Worm (Caenorhabditis elegans) whole organism, L1 larva: ENCODE data around the gene H18N23.2.
A peak's percentile ranks its signal among the peaks of the same experiment; 100 is the strongest.

Source experiments
- C16A3.4 ChIP-seq: fragments of 150-350 bp; optimal IDR thresholded peaks from 2 replicates; lab custom pipeline; 2014; ENCODE audit warnings: missing biosample characterization, missing genetic modification characterization
- C34B4.2 ChIP-seq: sonication (generic microtip); optimal IDR thresholded peaks from 2 replicates; lab custom pipeline; 2017; ENCODE audit warnings: mild to moderate bottlenecking, missing genetic modification characterization, missing compliant biosample characterization
- F16B12.6 ChIP-seq: fragments of 150-350 bp; optimal IDR thresholded peaks from 2 replicates; lab custom pipeline; 2014; ENCODE audit warnings: missing biosample characterization, missing genetic modification characterization
- alr-1 ChIP-seq: fragments of 200-800 bp; sonication (Bioruptor generic); optimal IDR thresholded peaks from 2 replicates; lab custom pipeline; 2018; ENCODE audit warnings: borderline replicate concordance, mild to moderate bottlenecking, missing genetic modification characterization, missing compliant biosample characterization
- aly-2 ChIP-seq: fragments of 150-350 bp; optimal IDR thresholded peaks from 2 replicates; lab custom pipeline; 2014; ENCODE audit warnings: missing biosample characterization, missing genetic modification characterization
- blmp-1 ChIP-seq: fragments of 150-350 bp; optimal IDR thresholded peaks from 2 replicates; lab custom pipeline; 2014; ENCODE audit warnings: missing biosample characterization, missing genetic modification characterization
- ceh-63 ChIP-seq: fragments of 200-800 bp; sonication (Bioruptor generic); optimal IDR thresholded peaks from 2 replicates; lab custom pipeline; 2018; ENCODE audit warnings: mild to moderate bottlenecking, missing genetic modification characterization, missing compliant biosample characterization
- ceh-8 ChIP-seq: fragments of 200-800 bp; sonication (Bioruptor generic); optimal IDR thresholded peaks from 2 replicates; lab custom pipeline; 2018; ENCODE audit warnings: mild to moderate bottlenecking, missing genetic modification characterization, moderate library complexity, missing compliant biosample characterization
- ceh-82 ChIP-seq, 3 experiments: fragments of 150-350 bp in 1 of 3; sonication (generic microtip) in 2 of 3; optimal IDR thresholded peaks; 2 replicates each; lab custom pipeline; 2014 to 2017; ENCODE audit warnings: missing biosample characterization in 3 of 3, missing genetic modification characterization in 3 of 3
- ceh-88 ChIP-seq: fragments of 200-800 bp; sonication (Bioruptor generic); IDR thresholded peaks from 2 replicates; pipeline ENCODE4 v1.3.6; 2022; ENCODE audit warnings: missing genetic modification characterization, missing compliant biosample characterization
- ceh-90 ChIP-seq: sonication (generic microtip); optimal IDR thresholded peaks from 2 replicates; lab custom pipeline; 2016; ENCODE audit warnings: missing genetic modification characterization, missing compliant biosample characterization
- ces-1 ChIP-seq: fragments of 150-350 bp; optimal IDR thresholded peaks from 2 replicates; lab custom pipeline; 2014; ENCODE audit warnings: missing biosample characterization, missing genetic modification reagents, missing genetic modification characterization
- dpl-1 ChIP-seq, 3 experiments: fragments of 150-350 bp in 2 of 3; sonication (generic microtip) in 1 of 3; optimal IDR thresholded peaks; 2 replicates each; lab custom pipeline; 2014 to 2017; ENCODE audit warnings: missing biosample characterization in 3 of 3, missing genetic modification characterization in 3 of 3, missing genetic modification reagents in 3 of 3
- efl-1 ChIP-seq, 4 experiments: fragments of 150-350 bp; optimal IDR thresholded peaks in 3 of 4; peaks in 1 of 4; 1 replicate in 1 of 4; 2 replicates in 3 of 4; lab custom pipeline; 2014; ENCODE audit warnings: missing biosample characterization in 2 of 4, missing genetic modification characterization in 2 of 4, missing genetic modification reagents in 2 of 4
- efl-3 ChIP-seq: fragments of 200-800 bp; sonication (Bioruptor generic); optimal IDR thresholded peaks from 2 replicates; lab custom pipeline; 2018; ENCODE audit warnings: mild to moderate bottlenecking, missing genetic modification characterization, missing compliant biosample characterization
- egl-13 ChIP-seq: sonication (generic microtip); optimal IDR thresholded peaks from 2 replicates; lab custom pipeline; 2016; ENCODE audit warnings: missing genotype, missing genetic modification reagents, missing genetic modification characterization, missing compliant biosample characterization
- egl-27 ChIP-seq, 2 experiments: fragments of 150-350 bp in 1 of 2; sonication (generic microtip); optimal IDR thresholded peaks; 3 replicates each; lab custom pipeline; 2017 to 2018; ENCODE audit warnings: missing biosample characterization in 2 of 2, missing genetic modification characterization in 2 of 2, missing genetic modification reagents in 2 of 2
- elt-2 ChIP-seq: sonication (generic microtip); optimal IDR thresholded peaks from 2 replicates; lab custom pipeline; 2016; ENCODE audit warnings: missing genetic modification characterization, mild to moderate bottlenecking, inconsistent platforms, missing compliant biosample characterization, missing genetic modification reagents
- elt-3 ChIP-seq, 6 experiments: fragments of 150-350 bp in 1 of 6; sonication (generic microtip); optimal IDR thresholded peaks; 2 replicates each; lab custom pipeline; 2017 to 2018; ENCODE audit warnings: missing biosample characterization in 6 of 6, missing genetic modification characterization in 6 of 6, inconsistent platforms in 1 of 6
- fkh-10 ChIP-seq: sonication (generic microtip); optimal IDR thresholded peaks from 2 replicates; lab custom pipeline; 2017; ENCODE audit warnings: missing biosample characterization, missing genetic modification reagents, missing genetic modification characterization
- fkh-8 ChIP-seq: sonication (generic microtip); optimal IDR thresholded peaks from 2 replicates; lab custom pipeline; 2016; ENCODE audit warnings: mild to moderate bottlenecking, missing genetic modification characterization, missing compliant biosample characterization
- grh-1 ChIP-seq: fragments of 200-800 bp; sonication (Bioruptor generic); IDR thresholded peaks from 2 replicates; pipeline ENCODE4 v1.3.6; 2022; ENCODE audit warnings: missing genetic modification reagents, missing genetic modification characterization, missing compliant biosample characterization
- hlh-17 ChIP-seq: fragments of 200-800 bp; sonication (Bioruptor generic); optimal IDR thresholded peaks from 2 replicates; lab custom pipeline; 2018; ENCODE audit warnings: missing genetic modification characterization, mild to moderate bottlenecking, missing compliant biosample characterization, moderate library complexity, borderline replicate concordance
- hpl-2 ChIP-seq: fragments of 150-350 bp; optimal IDR thresholded peaks from 2 replicates; lab custom pipeline; 2014; ENCODE audit warnings: missing biosample characterization, missing genetic modification reagents, missing genetic modification characterization
- isw-1 ChIP-seq: fragments of 200-800 bp; sonication (Bioruptor generic); IDR thresholded peaks from 2 replicates; pipeline ENCODE4 v1.3.6; 2022; ENCODE audit warnings: missing genetic modification characterization, missing compliant biosample characterization
- jun-1 ChIP-seq: fragments of 150-350 bp; optimal IDR thresholded peaks from 2 replicates; lab custom pipeline; 2014; ENCODE audit warnings: missing biosample characterization, missing genetic modification reagents, missing genetic modification characterization
- lin-35 ChIP-seq, 2 experiments: fragments of 150-350 bp; optimal IDR thresholded peaks; 2 replicates each; lab custom pipeline; 2014; ENCODE audit warnings: missing biosample characterization in 2 of 2, missing genetic modification characterization in 2 of 2, missing genetic modification reagents in 2 of 2
- lin-39 ChIP-seq: fragments of 150-350 bp; optimal IDR thresholded peaks from 2 replicates; lab custom pipeline; 2014; ENCODE audit warnings: missing biosample characterization, missing genetic modification reagents, missing genetic modification characterization
- lsy-2 ChIP-seq, 2 experiments: fragments of 150-350 bp; optimal IDR thresholded peaks; 2 replicates each; lab custom pipeline; 2014; ENCODE audit warnings: missing biosample characterization in 2 of 2, missing genetic modification characterization in 2 of 2
- mab-9 ChIP-seq: fragments of 200-800 bp; sonication (Bioruptor generic); IDR thresholded peaks from 2 replicates; pipeline ENCODE4 v1.3.6; 2022; ENCODE audit warnings: missing genetic modification reagents, missing genetic modification characterization, missing compliant biosample characterization
- mef-2 ChIP-seq: fragments of 150-350 bp; optimal IDR thresholded peaks from 2 replicates; lab custom pipeline; 2014; ENCODE audit warnings: missing biosample characterization, missing genetic modification characterization
- nhr-12 ChIP-seq: sonication (generic microtip); optimal IDR thresholded peaks from 2 replicates; lab custom pipeline; 2017; ENCODE audit warnings: missing biosample characterization, missing genetic modification characterization
- nhr-20 ChIP-seq: sonication (generic microtip); optimal IDR thresholded peaks from 2 replicates; lab custom pipeline; 2016; ENCODE audit warnings: mild to moderate bottlenecking, missing genetic modification characterization, missing compliant biosample characterization
- nhr-237 ChIP-seq: fragments of 150-350 bp; optimal IDR thresholded peaks from 2 replicates; lab custom pipeline; 2014; ENCODE audit warnings: missing biosample characterization, missing genetic modification characterization
- nhr-76 ChIP-seq: sonication (generic microtip); optimal IDR thresholded peaks from 2 replicates; lab custom pipeline; 2017; ENCODE audit warnings: missing biosample characterization, missing genetic modification characterization
- nhr-77 ChIP-seq: fragments of 150-350 bp; optimal IDR thresholded peaks from 2 replicates; lab custom pipeline; 2014; ENCODE audit warnings: missing biosample characterization, missing genetic modification characterization
- nhr-84 ChIP-seq: sonication (generic microtip); optimal IDR thresholded peaks from 2 replicates; lab custom pipeline; 2017; ENCODE audit warnings: missing biosample characterization, missing genetic modification characterization
- pag-3 ChIP-seq: sonication (generic microtip); optimal IDR thresholded peaks from 2 replicates; lab custom pipeline; 2017; ENCODE audit warnings: missing genetic modification characterization, mild to moderate bottlenecking, missing compliant biosample characterization, antibody characterized with exemption, borderline replicate concordance; ENCODE audit not compliant: insufficient read depth
- pax-3 ChIP-seq: fragments of 200-800 bp; sonication (Bioruptor generic); optimal IDR thresholded peaks from 2 replicates; lab custom pipeline; 2018; ENCODE audit warnings: mild to moderate bottlenecking, missing genetic modification characterization, moderate library complexity, missing compliant biosample characterization
- pqm-1 ChIP-seq: sonication (generic microtip); optimal IDR thresholded peaks from 3 replicates; lab custom pipeline; 2017; ENCODE audit warnings: missing biosample characterization, missing genetic modification characterization
- snpc-4 ChIP-seq: fragments of 150-350 bp; optimal IDR thresholded peaks from 2 replicates; lab custom pipeline; 2014; ENCODE audit warnings: missing biosample characterization, missing genetic modification characterization
- sox-4 ChIP-seq: sonication (generic microtip); optimal IDR thresholded peaks from 2 replicates; lab custom pipeline; 2016; ENCODE audit warnings: missing genetic modification characterization, missing compliant biosample characterization
- unc-130 ChIP-seq: fragments of 150-350 bp; optimal IDR thresholded peaks from 2 replicates; lab custom pipeline; 2017; ENCODE audit warnings: missing biosample characterization, missing genetic modification characterization, inconsistent platforms
- unc-30 ChIP-seq: sonication (generic microtip); optimal IDR thresholded peaks from 2 replicates; lab custom pipeline; 2017; ENCODE audit warnings: missing biosample characterization, missing genetic modification characterization
- unc-62 ChIP-seq: fragments of 150-350 bp; optimal IDR thresholded peaks from 2 replicates; lab custom pipeline; 2014; ENCODE audit warnings: missing biosample characterization, missing genetic modification reagents, missing genetic modification characterization
- unc-98 ChIP-seq: fragments of 200-800 bp; sonication (Bioruptor generic); IDR thresholded peaks from 2 replicates; pipeline ENCODE4 v1.3.6; 2022; ENCODE audit warnings: missing genetic modification characterization, missing compliant biosample characterization
- ztf-11 ChIP-seq, 2 experiments: sonication (generic microtip); optimal IDR thresholded peaks; 2 replicates each; lab custom pipeline; 2016 to 2017; ENCODE audit warnings: missing genetic modification characterization in 2 of 2, missing biosample characterization in 1 of 2, missing compliant biosample characterization in 1 of 2
- ztf-4 ChIP-seq: fragments of 150-350 bp; optimal IDR thresholded peaks from 2 replicates; lab custom pipeline; 2014; ENCODE audit warnings: missing biosample characterization, missing genetic modification characterization

Gene H18N23.2

ce11 chrX:17611180-17611579 lies 29.5 kb downstream of the H18N23.2 start (continued):
- TF ChIP-seq hpl-2 (GFP tag; lab: Kevin White, UChicago) (no peak), nhr-84 (tag; lab: Kevin White, UChicago) (no peak), efl-3 (GFP tag; lab: Kevin White, UChicago) (no peak), alr-1 (tag; lab: Kevin White, UChicago) (no peak), elt-3 (tag; optimal IDR thresholded peaks at IDR 0.05; lab: Kevin White, UChicago) (no peak), sox-4 (tag; lab: Kevin White, UChicago) (no peak)

- peak; percentile 62 to 66 for TF ChIP-seq lsy-2 (tag; optimal IDR thresholded peaks at IDR 0.05; lab: Kevin White, UChicago)
- TF ChIP-seq ces-1 = no peak
- peak; percentile 76 to 78 for TF ChIP-seq efl-1 (optimal IDR thresholded peaks at IDR 0.05; lab: Kevin White, UChicago)
- peak; percentile 62 to 93 for TF ChIP-seq efl-1 (GFP tag; optimal IDR thresholded peaks at IDR 0.05 in 1 of 2; lab: Kevin White, UChicago)
- TF ChIP-seq ceh-8 (GFP tag; lab: Kevin White, UChicago) = no peak
- TF ChIP-seq ztf-4 (tag; lab: Kevin White, UChicago) = no peak
- no peak for TF ChIP-seq nhr-77 (tag; lab: Kevin White, UChicago)
- no peak for TF ChIP-seq hlh-17 (GFP tag; lab: Kevin White, UChicago)
- no peak for TF ChIP-seq jun-1 (tag; lab: Kevin White, UChicago)
- TF ChIP-seq ceh-63 (GFP tag; lab: Kevin White, UChicago) = no peak
- TF ChIP-seq F16B12.6 (tag; lab: Kevin White, UChicago) = no peak
- TF ChIP-seq egl-27 (tag; optimal IDR thresholded peaks at IDR 0.05; lab: Kevin White, UChicago) = no peak
- no peak for TF ChIP-seq fkh-10 (GFP tag; lab: Kevin White, UChicago)
- TF ChIP-seq pqm-1 (tag; lab: Kevin White, UChicago) = no peak
- no peak for TF ChIP-seq sox-4 (tag; lab: Kevin White, UChicago)
- no peak for TF ChIP-seq nhr-12 (tag; lab: Kevin White, UChicago)
- TF ChIP-seq ztf-11 (tag; optimal IDR thresholded peaks at IDR 0.05; lab: Kevin White, UChicago) = no peak
- TF ChIP-seq nhr-237 (tag; lab: Kevin White, UChicago) = no peak
- no peak for TF ChIP-seq ceh-90 (tag; lab: Kevin White, UChicago)
- TF ChIP-seq aly-2 = no peak
- TF ChIP-seq nhr-20 (tag; lab: Kevin White, UChicago) = peak; percentile 73
- no peak for TF ChIP-seq unc-62 (GFP tag; lab: Kevin White, UChicago)
- TF ChIP-seq unc-98 (GFP tag; lab: Robert Waterston, UW) = no peak
- no peak for TF ChIP-seq snpc-4
- TF ChIP-seq blmp-1 = peak; percentile 38
- TF ChIP-seq ceh-88 (GFP tag; lab: Robert Waterston, UW) = 0 out of 2 replicates have a peak, but pooled peaks have one; percentile 22
- no peak for TF ChIP-seq unc-130 (tag; lab: Kevin White, UChicago)
- no peak for TF ChIP-seq lin-39
- no peak for TF ChIP-seq C34B4.2 (tag; lab: Kevin White, UChicago)
- peak; percentile 72 for TF ChIP-seq fkh-8 (tag; lab: Kevin White, UChicago)
- no peak for TF ChIP-seq mef-2 (tag; lab: Kevin White, UChicago)
- no peak for TF ChIP-seq alr-1 (tag; lab: Kevin White, UChicago)
- peak; percentile 34 for TF ChIP-seq C16A3.4
- TF ChIP-seq pax-3 = no peak
- 0 out of 2 replicates have a peak, but pooled peaks have one; percentile 15 for TF ChIP-seq mab-9
- no peak for TF ChIP-seq efl-3 (GFP tag; lab: Kevin White, UChicago)
- TF ChIP-seq ceh-82 (tag; optimal IDR thresholded peaks at IDR 0.05; lab: Kevin White, UChicago) = peak in 2 of 3 experiments; percentile 24 to 66
- TF ChIP-seq dpl-1 (GFP tag; optimal IDR thresholded peaks at IDR 0.05; lab: Kevin White, UChicago) = peak; percentile 34 to 81 (median 59)
- no peak for TF ChIP-seq elt-3 (tag; optimal IDR thresholded peaks at IDR 0.05; lab: Kevin White, UChicago)
- TF ChIP-seq egl-13 (tag; lab: Kevin White, UChicago) = peak; percentile 24
- TF ChIP-seq elt-2 = peak; percentile 35
- peak; percentile 12; the same call in 1 of the 2 replicates for TF ChIP-seq isw-1 (GFP tag; lab: Robert Waterston, UW)
- no peak for TF ChIP-seq grh-1 (GFP tag; lab: Robert Waterston, UW)
- no peak for TF ChIP-seq unc-30 (tag; lab: Kevin White, UChicago)
- TF ChIP-seq nhr-84 (tag; lab: Kevin White, UChicago) = no peak
- TF ChIP-seq lin-35 (GFP tag; optimal IDR thresholded peaks at IDR 0.05; lab: Kevin White, UChicago) = peak; percentile 56 to 73
- no peak for TF ChIP-seq pag-3 (tag; lab: Kevin White, UChicago)
- TF ChIP-seq nhr-76 (tag; lab: Kevin White, UChicago) = no peak
Observed at ce11 chrX:17610406-17610981, 30.2 kb downstream of the H18N23.2 start.
